Worm (Caenorhabditis elegans) whole organism, L4 larva: ENCODE measurements around the gene mre-11.
A peak's percentile ranks its signal among the peaks of the same experiment; 100 is the strongest.

Experiments used
- F10B5.3 ChIP-seq: sonication (generic microtip); optimal IDR thresholded peaks from 2 replicates; lab custom pipeline; 2016; ENCODE audit warnings: mild to moderate bottlenecking, missing genetic modification characterization, missing compliant biosample characterization
- T26A8.4 ChIP-seq: fragments of 200-800 bp; sonication (Bioruptor generic); IDR thresholded peaks from 2 replicates; pipeline ENCODE4 v1.3.6; 2022; ENCODE audit warnings: missing genetic modification characterization, missing compliant biosample characterization
- Y75B8A.6 ChIP-seq: fragments of 200-800 bp; sonication (Bioruptor generic); IDR thresholded peaks from 2 replicates; pipeline ENCODE4 v1.3.6; 2022; ENCODE audit warnings: missing genetic modification reagents, missing genetic modification characterization, missing compliant biosample characterization
- aha-1 ChIP-seq: fragments of 150-350 bp; peaks from one replicate; lab custom pipeline; 2014; ENCODE audit warnings: missing biosample characterization, missing genetic modification characterization
- aly-2 ChIP-seq: sonication (generic microtip); optimal IDR thresholded peaks from 2 replicates; lab custom pipeline; 2018; ENCODE audit warnings: missing biosample characterization, missing genetic modification characterization
- ceh-20 ChIP-seq: fragments of 200-800 bp; sonication (Bioruptor generic); IDR thresholded peaks from 2 replicates; pipeline ENCODE4 v1.3.6; 2022; ENCODE audit warnings: missing genetic modification reagents, missing genetic modification characterization, missing compliant biosample characterization
- ceh-32 ChIP-seq: sonication (generic microtip); optimal IDR thresholded peaks from 2 replicates; lab custom pipeline; 2016; ENCODE audit warnings: mild to moderate bottlenecking, missing genetic modification characterization, missing compliant biosample characterization; ENCODE audit not compliant: poor library complexity
- ceh-44 ChIP-seq: fragments of 200-800 bp; sonication (Bioruptor generic); IDR thresholded peaks from 2 replicates; pipeline ENCODE4 v1.3.6; 2022; ENCODE audit warnings: missing genetic modification reagents, missing genetic modification characterization, missing compliant biosample characterization
- ceh-82 ChIP-seq: sonication (generic microtip); optimal IDR thresholded peaks from 2 replicates; lab custom pipeline; 2017; ENCODE audit warnings: missing biosample characterization, missing genetic modification characterization
- ces-1 ChIP-seq: fragments of 150-350 bp; sonication (generic microtip); optimal IDR thresholded peaks from 4 replicates; lab custom pipeline; 2014; ENCODE audit warnings: missing biosample characterization, missing genetic modification reagents, missing genetic modification characterization
- ctbp-1 ChIP-seq: fragments of 200-800 bp; sonication (Bioruptor generic); IDR thresholded peaks from 2 replicates; pipeline ENCODE4 v1.3.6; 2022; ENCODE audit warnings: missing genetic modification reagents, missing genetic modification characterization, missing compliant biosample characterization
- daf-16 ChIP-seq, 3 experiments: sonication (generic microtip); optimal IDR thresholded peaks; 2 replicates each; lab custom pipeline; 2016 to 2017; ENCODE audit warnings: missing genetic modification characterization in 3 of 3, missing genetic modification reagents in 3 of 3, mild to moderate bottlenecking in 2 of 3, missing compliant biosample characterization in 2 of 3, missing biosample characterization in 1 of 3, moderate library complexity in 1 of 3
- daf-19 ChIP-seq: fragments of 200-800 bp; sonication (Bioruptor generic); conservative IDR thresholded peaks from 2 replicates; pipeline ENCODE4 v1.3.6; 2022; ENCODE audit warnings: missing genetic modification characterization, missing compliant biosample characterization
- daf-8 ChIP-seq: fragments of 200-800 bp; sonication (Bioruptor generic); IDR thresholded peaks from 2 replicates; pipeline ENCODE4 v1.3.6; 2022; ENCODE audit warnings: missing genetic modification characterization, missing compliant biosample characterization
- dmd-8 ChIP-seq: fragments of 200-800 bp; sonication (Bioruptor generic); IDR thresholded peaks from 2 replicates; pipeline ENCODE4 v1.3.6; 2022; ENCODE audit warnings: missing genetic modification characterization, missing compliant biosample characterization
- dve-1 ChIP-seq: sonication (generic microtip); optimal IDR thresholded peaks from 2 replicates; lab custom pipeline; 2017; ENCODE audit warnings: antibody characterized with exemption, mild to moderate bottlenecking, missing genetic modification characterization, missing compliant biosample characterization; ENCODE audit not compliant: insufficient read depth
- egl-27 ChIP-seq: sonication (generic microtip); optimal IDR thresholded peaks from 3 replicates; lab custom pipeline; 2017; ENCODE audit warnings: missing biosample characterization, missing genetic modification reagents, missing genetic modification characterization
- fkh-10 ChIP-seq: fragments of 150-350 bp; optimal IDR thresholded peaks from 2 replicates; lab custom pipeline; 2014; ENCODE audit warnings: missing biosample characterization, missing genetic modification reagents, missing genetic modification characterization
- hif-1 ChIP-seq, 2 experiments: sonication (generic microtip); optimal IDR thresholded peaks; 2 replicates each; lab custom pipeline; 2016 to 2017; ENCODE audit warnings: missing compliant biosample characterization in 2 of 2, missing genetic modification characterization in 2 of 2, missing genetic modification reagents in 2 of 2, missing genotype in 2 of 2, mild to moderate bottlenecking in 1 of 2
- hlh-11 ChIP-seq: fragments of 200-800 bp; sonication (Bioruptor generic); optimal IDR thresholded peaks from 2 replicates; lab custom pipeline; 2018; ENCODE audit warnings: mild to moderate bottlenecking, missing genetic modification characterization, missing compliant biosample characterization
- hlh-30 ChIP-seq: sonication (generic microtip); optimal IDR thresholded peaks from 2 replicates; lab custom pipeline; 2017; ENCODE audit warnings: antibody characterized with exemption, mild to moderate bottlenecking, missing genetic modification characterization, missing compliant biosample characterization; ENCODE audit not compliant: insufficient read depth
- lim-7 ChIP-seq: fragments of 200-800 bp; sonication (Bioruptor generic); IDR thresholded peaks from 2 replicates; pipeline ENCODE4 v1.3.6; 2022; ENCODE audit warnings: missing genetic modification characterization, missing compliant biosample characterization
- lin-1 ChIP-seq: fragments of 200-800 bp; sonication (Bioruptor generic); IDR thresholded peaks from 2 replicates; pipeline ENCODE4 v1.3.6; 2022; ENCODE audit warnings: missing genetic modification reagents, missing genetic modification characterization, missing compliant biosample characterization
- lin-15B ChIP-seq: fragments of 150-350 bp; sonication (generic microtip); optimal IDR thresholded peaks from 3 replicates; lab custom pipeline; 2014; ENCODE audit warnings: missing biosample characterization, missing genetic modification characterization
- lsy-2 ChIP-seq, 2 experiments: fragments of 150-350 bp in 1 of 2; sonication (generic microtip) in 1 of 2; optimal IDR thresholded peaks; 2 replicates each; lab custom pipeline; 2014 to 2017; ENCODE audit warnings: missing biosample characterization in 2 of 2, missing genetic modification characterization in 2 of 2
- nhr-102 ChIP-seq: sonication (generic microtip); optimal IDR thresholded peaks from 2 replicates; lab custom pipeline; 2016; ENCODE audit warnings: mild to moderate bottlenecking, missing genetic modification characterization, moderate library complexity, missing compliant biosample characterization
- nhr-11 ChIP-seq: fragments of 150-350 bp; optimal IDR thresholded peaks from 2 replicates; lab custom pipeline; 2014; ENCODE audit warnings: missing biosample characterization, missing genetic modification characterization
- nhr-111 ChIP-seq: fragments of 200-800 bp; sonication (Bioruptor generic); optimal IDR thresholded peaks from 2 replicates; lab custom pipeline; 2018; ENCODE audit warnings: mild to moderate bottlenecking, missing genetic modification characterization, missing compliant biosample characterization
- nhr-237 ChIP-seq: sonication (generic microtip); optimal IDR thresholded peaks from 2 replicates; lab custom pipeline; 2017; ENCODE audit warnings: missing biosample characterization, missing genetic modification characterization
- nhr-25 ChIP-seq: sonication (generic microtip); optimal IDR thresholded peaks from 2 replicates; lab custom pipeline; 2017; ENCODE audit warnings: missing genetic modification characterization, mild to moderate bottlenecking, missing compliant biosample characterization, antibody characterized with exemption, moderate library complexity, borderline replicate concordance; ENCODE audit not compliant: insufficient read depth
- nhr-28 ChIP-seq: fragments of 150-350 bp; optimal IDR thresholded peaks from 2 replicates; lab custom pipeline; 2014; ENCODE audit warnings: missing biosample characterization, missing genetic modification characterization
- nhr-48 ChIP-seq: sonication (generic microtip); optimal IDR thresholded peaks from 2 replicates; lab custom pipeline; 2016; ENCODE audit warnings: mild to moderate bottlenecking, missing genetic modification characterization, missing compliant biosample characterization
- nhr-76 ChIP-seq: fragments of 150-350 bp; optimal IDR thresholded peaks from 2 replicates; lab custom pipeline; 2014; ENCODE audit warnings: missing biosample characterization, missing genetic modification characterization
- pha-4 ChIP-seq, 2 experiments: fragments of 150-350 bp in 1 of 2; fragments of 200-800 bp in 1 of 2; sonication (Bioruptor generic) in 1 of 2; IDR thresholded peaks in 1 of 2; optimal IDR thresholded peaks in 1 of 2; 2 replicates each; pipeline versions ENCODE4 v1.3.6 to Lab custom; 2014 to 2022; ENCODE audit warnings: missing genetic modification characterization in 2 of 2, missing genetic modification reagents in 2 of 2, missing biosample characterization in 1 of 2, missing compliant biosample characterization in 1 of 2
- php-3 ChIP-seq: fragments of 200-800 bp; sonication (Bioruptor generic); IDR thresholded peaks from 2 replicates; pipeline ENCODE4 v1.3.6; 2022; ENCODE audit warnings: missing genetic modification reagents, missing genetic modification characterization, missing compliant biosample characterization
- pqm-1 ChIP-seq: sonication (generic microtip); optimal IDR thresholded peaks from 2 replicates; lab custom pipeline; 2017; ENCODE audit warnings: missing biosample characterization, missing genetic modification characterization
- rbr-2 ChIP-seq: sonication (generic microtip); optimal IDR thresholded peaks from 2 replicates; lab custom pipeline; 2016; ENCODE audit warnings: missing genotype, missing genetic modification characterization, missing compliant biosample characterization
- saeg-2 ChIP-seq: fragments of 200-800 bp; sonication (Bioruptor generic); IDR thresholded peaks from 2 replicates; pipeline ENCODE4 v1.3.6; 2022; ENCODE audit warnings: missing genetic modification reagents, missing genetic modification characterization, missing compliant biosample characterization
- set-16 ChIP-seq: fragments of 200-800 bp; sonication (Bioruptor generic); IDR thresholded peaks from 2 replicates; pipeline ENCODE4 v1.3.6; 2022; ENCODE audit warnings: missing genetic modification reagents, missing genetic modification characterization, missing compliant biosample characterization
- skn-1 ChIP-seq: fragments of 150-350 bp; optimal IDR thresholded peaks from 2 replicates; lab custom pipeline; 2014; ENCODE audit warnings: missing biosample characterization, missing genetic modification characterization
- spr-1 ChIP-seq: sonication (generic microtip); optimal IDR thresholded peaks from 2 replicates; lab custom pipeline; 2016; ENCODE audit warnings: mild to moderate bottlenecking, missing genetic modification characterization, missing compliant biosample characterization
- tag-97 ChIP-seq: fragments of 200-800 bp; sonication (Bioruptor generic); IDR thresholded peaks from 2 replicates; pipeline ENCODE4 v1.3.6; 2022; ENCODE audit warnings: missing genetic modification characterization, missing compliant biosample characterization
- tra-1 ChIP-seq: fragments of 200-800 bp; sonication (Bioruptor generic); IDR thresholded peaks from 2 replicates; pipeline ENCODE4 v1.3.6; 2022; ENCODE audit warnings: missing genetic modification reagents, missing genetic modification characterization, missing compliant biosample characterization
- unc-130 ChIP-seq: sonication (generic microtip); optimal IDR thresholded peaks from 2 replicates; lab custom pipeline; 2016; ENCODE audit warnings: missing genetic modification reagents, missing genetic modification characterization, missing compliant biosample characterization
- zfp-3 ChIP-seq: fragments of 200-800 bp; sonication (Bioruptor generic); conservative IDR thresholded peaks from 2 replicates; pipeline ENCODE4 v1.3.6; 2022; ENCODE audit warnings: missing genetic modification reagents, missing genetic modification characterization, missing compliant biosample characterization
- zip-2 ChIP-seq: fragments of 150-350 bp; optimal IDR thresholded peaks from 2 replicates; lab custom pipeline; 2014; ENCODE audit warnings: missing biosample characterization, missing genetic modification characterization
- ztf-11 ChIP-seq: fragments of 150-350 bp; optimal IDR thresholded peaks from 2 replicates; lab custom pipeline; 2014; ENCODE audit warnings: missing biosample characterization, missing genetic modification characterization

Gene mre-11

ce11 chrV:10722595-10722994, 14.1 kb downstream of the mre-11 start:
- TF ChIP-seq php-3 (GFP tag; lab: Robert Waterston, UW) (no peak), pha-4 (GFP tag; IDR thresholded peaks at IDR 0.05; lab: Robert Waterston, UW) (no peak), pha-4 (tag; optimal IDR thresholded peaks at IDR 0.05; lab: Kevin White, UChicago) (peak; percentile 21), set-16 (GFP tag; lab: Robert Waterston, UW) (0 out of 2 replicates have a peak, but pooled peaks have one; percentile 12), hlh-11 (peak; percentile 23), nhr-28 (tag; lab: Kevin White, UChicago) (peak; percentile 23), daf-19 (GFP tag; lab: Robert Waterston, UW) (no peak), nhr-11 (tag; lab: Kevin White, UChicago) (peak; percentile 38), daf-16 (GFP tag; optimal IDR thresholded peaks at IDR 0.05; lab: Kevin White, UChicago) (no peak), daf-16 (tag; optimal IDR thresholded peaks at IDR 0.05; lab: Kevin White, UChicago) (peak; percentile 9), hlh-30 (tag; lab: Kevin White, UChicago) (peak; percentile 93)
- TF ChIP-seq, all 104 proteins: peak for 7

- TF ChIP-seq php-3 (GFP tag; lab: Robert Waterston, UW) (no peak), aha-1 (tag; lab: Kevin White, UChicago) (peak; percentile 97), tra-1 (GFP tag; lab: Robert Waterston, UW) (no peak), ceh-20 (peak; percentile 40; the same call in 1 of the 2 replicates), egl-27 (tag; lab: Kevin White, UChicago) (no peak), daf-8 (GFP tag; lab: Robert Waterston, UW) (no peak), lin-15B (tag; lab: Kevin White, UChicago) (no peak), ces-1 (GFP tag; lab: Kevin White, UChicago) (no peak), nhr-48 (tag; lab: Kevin White, UChicago) (no peak), T26A8.4 (GFP tag; lab: Robert Waterston, UW) (no peak), dmd-8 (GFP tag; lab: Robert Waterston, UW) (no peak), dve-1 (no peak), Y75B8A.6 (GFP tag; lab: Robert Waterston, UW) (no peak), hlh-30 (tag; lab: Kevin White, UChicago) (no peak), fkh-10 (GFP tag; lab: Kevin White, UChicago) (peak; percentile 40), unc-130 (GFP tag; lab: Kevin White, UChicago) (no peak), ceh-82 (tag; lab: Kevin White, UChicago) (no peak), nhr-25 (tag; lab: Kevin White, UChicago) (no peak), tag-97 (GFP tag; lab: Robert Waterston, UW) (no peak), hif-1 (tag; optimal IDR thresholded peaks at IDR 0.05; lab: Kevin White, UChicago) (peak in 1 of 2 experiments; percentile 11), pqm-1 (no peak), ceh-32 (tag; lab: Kevin White, UChicago) (no peak), aly-2 (tag; lab: Kevin White, UChicago) (no peak), nhr-76 (no peak), skn-1 (tag; lab: Kevin White, UChicago) (no peak), nhr-237 (tag; lab: Kevin White, UChicago) (no peak), ztf-11 (tag; lab: Kevin White, UChicago) (no peak), lsy-2 (tag; optimal IDR thresholded peaks at IDR 0.05; lab: Kevin White, UChicago) (peak in 1 of 2 experiments; percentile 27), zfp-3 (GFP tag; lab: Robert Waterston, UW) (no peak), lim-7 (no peak), ceh-44 (GFP tag; lab: Robert Waterston, UW) (no peak), zip-2 (no peak), F10B5.3 (tag; lab: Kevin White, UChicago) (no peak), saeg-2 (no peak), lin-1 (GFP tag; lab: Robert Waterston, UW) (no peak), nhr-102 (tag; lab: Kevin White, UChicago) (no peak), daf-16 (GFP tag; optimal IDR thresholded peaks at IDR 0.05; lab: Kevin White, UChicago) (peak in 1 of 2 experiments; percentile 68), daf-16 (tag; optimal IDR thresholded peaks at IDR 0.05; lab: Kevin White, UChicago) (no peak), ctbp-1 (GFP tag; lab: Robert Waterston, UW) (0 out of 2 replicates have a peak, but pooled peaks have one; percentile 37), rbr-2 (tag; lab: Kevin White, UChicago) (peak; percentile 45), nhr-111 (GFP tag; lab: Kevin White, UChicago) (no peak), spr-1 (tag; lab: Kevin White, UChicago) (no peak)
These were observed 14.7 kb downstream of the mre-11 start for ce11 chrV:10721912-10722426.
